Fruit fly (Drosophila melanogaster) whole organism, prepupa: ENCODE results near the gene CG14043.
A peak's percentile ranks its signal among the peaks of the same experiment; 100 is the strongest.

Source experiments
- CG11902 ChIP-seq: fragments of 200-800 bp; sonication (Bioruptor generic); optimal IDR thresholded peaks from 3 replicates; lab custom pipeline; 2016; ENCODE audit warnings: missing biosample characterization, missing genetic modification characterization
- CG15336 ChIP-seq: fragments of 200-800 bp; sonication (Bioruptor generic); IDR thresholded peaks from 2 replicates; pipeline ENCODE4 v1.3.6; 2022; ENCODE audit warnings: missing biosample characterization, missing genetic modification characterization
- CG16779 ChIP-seq: fragments of 200-800 bp; sonication (Bioruptor generic); optimal IDR thresholded peaks from 3 replicates; lab custom pipeline; 2017; ENCODE audit warnings: missing biosample characterization, mild to moderate bottlenecking, missing genetic modification characterization
- CG3032 ChIP-seq: fragments of 200-800 bp; optimal IDR thresholded peaks from 2 replicates; lab custom pipeline; 2019; ENCODE audit warnings: missing biosample characterization, mild to moderate bottlenecking, missing genetic modification characterization, moderate library complexity
- CG31627 ChIP-seq: fragments of 200-800 bp; sonication (Bioruptor generic); optimal IDR thresholded peaks from 3 replicates; lab custom pipeline; 2016; ENCODE audit warnings: missing biosample characterization, missing genetic modification characterization
- CG34406 ChIP-seq: fragments of 200-800 bp; sonication (Bioruptor generic); optimal IDR thresholded peaks from 3 replicates; lab custom pipeline; 2016; ENCODE audit warnings: missing biosample characterization, missing genetic modification characterization
- CG6163 ChIP-seq: fragments of 200-800 bp; sonication (Bioruptor generic); IDR thresholded peaks from 3 replicates; pipeline ENCODE4 v1.3.6; 2022; ENCODE audit warnings: missing biosample characterization, missing genetic modification characterization
- CG6792 ChIP-seq: fragments of 200-800 bp; sonication (Bioruptor generic); optimal IDR thresholded peaks from 3 replicates; lab custom pipeline; 2016; ENCODE audit warnings: missing biosample characterization, missing genetic modification characterization
- CG7368 ChIP-seq: fragments of 200-800 bp; sonication (Bioruptor generic); optimal IDR thresholded peaks from 3 replicates; lab custom pipeline; 2016; ENCODE audit warnings: missing biosample characterization, missing genetic modification characterization
- CG8319 ChIP-seq: fragments of 200-800 bp; sonication (Bioruptor generic); optimal IDR thresholded peaks from 3 replicates; lab custom pipeline; 2016; ENCODE audit warnings: missing biosample characterization, missing genetic modification characterization
- CG8632 ChIP-seq: fragments of 200-800 bp; sonication (Bioruptor generic); optimal IDR thresholded peaks from 3 replicates; lab custom pipeline; 2016; ENCODE audit warnings: missing biosample characterization, missing genetic modification characterization
- Eip75B ChIP-seq: fragments of 200-800 bp; sonication (Bioruptor generic); optimal IDR thresholded peaks from 3 replicates; lab custom pipeline; 2016; ENCODE audit warnings: missing biosample characterization, missing genetic modification characterization
- Eip78C ChIP-seq: fragments of 200-800 bp; sonication (Bioruptor generic); peaks from one replicate; lab custom pipeline; 2016; ENCODE audit warnings: missing biosample characterization, missing genetic modification characterization
- Eip93F ChIP-seq: fragments of 200-800 bp; sonication (Bioruptor generic); optimal IDR thresholded peaks from 2 replicates; lab custom pipeline; 2016; ENCODE audit warnings: missing biosample characterization, mild to moderate bottlenecking, missing genetic modification characterization
- Ets21C ChIP-seq: fragments of 200-800 bp; sonication (Bioruptor generic); optimal IDR thresholded peaks from 3 replicates; lab custom pipeline; 2016; ENCODE audit warnings: missing biosample characterization, missing genetic modification characterization
- Ets96B ChIP-seq: fragments of 200-800 bp; optimal IDR thresholded peaks from 2 replicates; lab custom pipeline; 2019; ENCODE audit warnings: missing biosample characterization, mild to moderate bottlenecking, missing genetic modification characterization, moderate library complexity
- Hr38 ChIP-seq: sonication (Bioruptor generic); optimal IDR thresholded peaks from 2 replicates; lab custom pipeline; 2016; ENCODE audit warnings: missing biosample characterization, missing genetic modification characterization
- Hr39 ChIP-seq: fragments of 200-800 bp; sonication (Bioruptor generic); optimal IDR thresholded peaks from 2 replicates; lab custom pipeline; 2016; ENCODE audit warnings: missing biosample characterization, missing genetic modification characterization
- Hr4 ChIP-seq: fragments of 200-800 bp; sonication (Bioruptor generic); optimal IDR thresholded peaks from 3 replicates; lab custom pipeline; 2016; ENCODE audit warnings: missing biosample characterization, missing genetic modification characterization
- Smox ChIP-seq: fragments of 200-800 bp; sonication (Bioruptor generic); optimal IDR thresholded peaks from 3 replicates; lab custom pipeline; 2016; ENCODE audit warnings: missing biosample characterization, missing genetic modification characterization
- Sox14 ChIP-seq: fragments of 200-800 bp; sonication (Bioruptor generic); optimal IDR thresholded peaks from 3 replicates; lab custom pipeline; 2016; ENCODE audit warnings: missing biosample characterization, missing genetic modification characterization
- Sox15 ChIP-seq: fragments of 200-800 bp; sonication (Bioruptor generic); optimal IDR thresholded peaks from 3 replicates; lab custom pipeline; 2016; ENCODE audit warnings: missing biosample characterization, missing genetic modification characterization
- achi ChIP-seq: fragments of 200-800 bp; sonication (Bioruptor generic); optimal IDR thresholded peaks from 3 replicates; lab custom pipeline; 2016; ENCODE audit warnings: missing biosample characterization, missing genetic modification characterization
- acj6 ChIP-seq: fragments of 200-800 bp; sonication (Bioruptor generic); optimal IDR thresholded peaks from 3 replicates; lab custom pipeline; 2016; ENCODE audit warnings: missing biosample characterization, missing genetic modification characterization
- cyc ChIP-seq: fragments of 200-800 bp; sonication (Bioruptor generic); optimal IDR thresholded peaks from 3 replicates; lab custom pipeline; 2016; ENCODE audit warnings: missing biosample characterization, missing genetic modification characterization
- eg ChIP-seq: fragments of 200-800 bp; sonication (Bioruptor generic); IDR thresholded peaks from 3 replicates; pipeline ENCODE4 v1.3.6; 2022; ENCODE audit warnings: missing biosample characterization, missing genetic modification characterization
- esn ChIP-seq: fragments of 200-800 bp; sonication (Bioruptor generic); optimal IDR thresholded peaks from 2 replicates; lab custom pipeline; 2016; ENCODE audit warnings: missing biosample characterization, mild to moderate bottlenecking, missing genetic modification characterization, moderate library complexity
- fd85E ChIP-seq: fragments of 200-800 bp; sonication (Bioruptor generic); optimal IDR thresholded peaks from 3 replicates; lab custom pipeline; 2016; ENCODE audit warnings: missing biosample characterization, missing genetic modification characterization
- fkh ChIP-seq: fragments of 200-800 bp; sonication (Bioruptor generic); optimal IDR thresholded peaks from 3 replicates; lab custom pipeline; 2017; ENCODE audit warnings: missing biosample characterization, mild to moderate bottlenecking, missing genetic modification characterization, moderate library complexity
- lz ChIP-seq: fragments of 200-800 bp; sonication (Bioruptor generic); optimal IDR thresholded peaks from 3 replicates; lab custom pipeline; 2016; ENCODE audit warnings: missing biosample characterization, missing genetic modification characterization
- net ChIP-seq: fragments of 200-800 bp; sonication (Bioruptor generic); optimal IDR thresholded peaks from 3 replicates; lab custom pipeline; 2016; ENCODE audit warnings: missing biosample characterization, missing genetic modification characterization
- pdm3 ChIP-seq: fragments of 200-800 bp; sonication (Bioruptor generic); optimal IDR thresholded peaks from 3 replicates; lab custom pipeline; 2016; ENCODE audit warnings: missing biosample characterization, missing genetic modification characterization
- spab ChIP-seq: fragments of 200-800 bp; sonication (Bioruptor generic); optimal IDR thresholded peaks from 2 replicates; lab custom pipeline; 2017; ENCODE audit warnings: missing biosample characterization, mild to moderate bottlenecking, missing genetic modification characterization, missing genetic modification reagents
- ss ChIP-seq, 2 experiments: fragments of 200-800 bp; sonication (Bioruptor generic); optimal IDR thresholded peaks; 2 replicates in 1 of 2; 3 replicates in 1 of 2; lab custom pipeline; 2017 to 2018; ENCODE audit warnings: mild to moderate bottlenecking in 2 of 2, missing biosample characterization in 2 of 2, missing genetic modification characterization in 2 of 2, moderate library complexity in 1 of 2
- svp ChIP-seq: fragments of 200-800 bp; sonication (Bioruptor generic); peaks from one replicate; lab custom pipeline; 2016; ENCODE audit warnings: missing biosample characterization, missing genetic modification characterization
- topi ChIP-seq: fragments of 200-800 bp; sonication (Bioruptor generic); optimal IDR thresholded peaks from 3 replicates; lab custom pipeline; 2016; ENCODE audit warnings: missing biosample characterization, missing genetic modification characterization

Gene CG14043

DNA sequence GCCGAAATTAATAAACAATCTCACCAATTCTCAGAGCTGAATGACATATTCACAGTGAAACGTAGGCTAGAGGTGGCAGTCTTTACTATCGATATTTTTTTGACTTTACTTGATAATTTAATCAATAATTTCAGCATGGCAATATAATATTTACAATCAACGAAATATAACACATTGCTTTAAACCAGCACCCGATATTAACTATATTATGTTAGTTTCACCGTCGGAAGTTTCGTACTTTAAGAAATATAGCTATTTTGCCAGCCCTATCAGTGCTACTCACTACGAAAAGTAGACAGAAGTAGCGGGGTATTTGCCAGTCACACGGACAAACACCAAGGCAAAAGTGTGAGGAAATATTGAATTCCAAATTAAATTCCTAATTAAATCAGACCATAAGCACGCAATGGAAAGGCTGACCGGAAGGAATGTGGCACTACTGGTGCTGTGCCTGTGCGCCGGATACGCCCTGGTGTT is 39.3 kb downstream of the CG14043 start, which contains the start of the genes CG31917, Tfb5 and SelT:
CG31917 (minus strand) TSS at position 51 of the 477 bp plus-strand sequence.
Tfb5 (minus strand) TSS at position 51 of the 477 bp plus-strand sequence.
SelT (plus strand) TSS at position 139 of the 477 bp plus-strand sequence.
- TF ChIP-seq achi (GFP tag; lab: Kevin White, UChicago) = peak; percentile 33
- peak; percentile 58 for TF ChIP-seq cyc (GFP tag; lab: Kevin White, UChicago)
- TF ChIP-seq CG8319 (GFP tag; lab: Kevin White, UChicago) = no peak
- peak; percentile 12; the same call in 1 of the 3 replicates for TF ChIP-seq CG6163 (GFP tag; lab: Robert Waterston, UW)
- TF ChIP-seq Eip93F = no peak
- peak; percentile 43 for TF ChIP-seq topi (GFP tag; lab: Kevin White, UChicago)
- TF ChIP-seq Smox = peak; percentile 59
- TF ChIP-seq Sox14 = peak; percentile 50
- TF ChIP-seq Ets21C (GFP tag; lab: Kevin White, UChicago) = peak; percentile 54
- peak; percentile 65 for TF ChIP-seq lz
- TF ChIP-seq Ets96B (tag; lab: Kevin White, UChicago) = peak; percentile 52
- TF ChIP-seq acj6 (GFP tag; lab: Kevin White, UChicago) = peak; percentile 65
- peak; percentile 63; the same call in 2 of the 3 replicates for TF ChIP-seq eg
- peak; percentile 1 for TF ChIP-seq CG11902 (GFP tag; lab: Kevin White, UChicago)
- no peak for TF ChIP-seq Hr4 (GFP tag; lab: Kevin White, UChicago)
- no peak for TF ChIP-seq Eip75B (GFP tag; lab: Kevin White, UChicago)
- no peak for TF ChIP-seq CG8632
- peak; percentile 31 for TF ChIP-seq Sox15 (GFP tag; lab: Kevin White, UChicago)
- TF ChIP-seq CG3032 (tag; lab: Kevin White, UChicago) = peak; percentile 48
- TF ChIP-seq Eip78C (GFP tag; lab: Kevin White, UChicago) = no peak
- TF ChIP-seq CG34406 (GFP tag; lab: Kevin White, UChicago) = peak; percentile 5
- TF ChIP-seq pdm3 = no peak
- peak; percentile 42 for TF ChIP-seq CG6792 (GFP tag; lab: Kevin White, UChicago)
- no peak for TF ChIP-seq ss (GFP tag; optimal IDR thresholded peaks at IDR 0.05; lab: Kevin White, UChicago)
- peak; percentile 73 for TF ChIP-seq esn (GFP tag; lab: Kevin White, UChicago)
- no peak for TF ChIP-seq fd85E (GFP tag; lab: Kevin White, UChicago)
- TF ChIP-seq CG7368 (GFP tag; lab: Kevin White, UChicago) = no peak
- TF ChIP-seq fkh (GFP tag; lab: Kevin White, UChicago) = no peak
- TF ChIP-seq Hr38 (GFP tag; lab: Kevin White, UChicago) = no peak
- TF ChIP-seq spab (GFP tag; lab: Kevin White, UChicago) = no peak
- TF ChIP-seq svp (GFP tag; lab: Kevin White, UChicago) = peak; percentile 86
- TF ChIP-seq Hr39 = peak; percentile 65
- TF ChIP-seq CG31627 (GFP tag; lab: Kevin White, UChicago) = peak; percentile 58

DNA sequence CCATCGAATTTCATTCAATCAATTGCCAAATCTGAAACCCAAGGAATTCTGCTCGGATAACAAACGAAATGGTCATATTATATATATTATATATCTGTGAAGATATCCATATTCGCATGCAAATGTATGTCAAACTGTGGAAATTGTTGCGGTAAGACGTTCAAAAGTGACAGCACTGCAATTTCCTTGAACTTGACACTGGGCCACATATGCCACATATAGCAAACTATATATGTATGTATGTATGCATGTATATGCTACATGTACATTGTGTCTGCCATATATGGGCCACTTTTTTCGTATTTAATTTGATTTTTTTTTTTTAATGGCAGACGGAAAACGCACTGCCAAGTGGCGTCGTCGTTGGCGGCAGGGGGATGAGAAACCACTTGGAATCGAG is 49.0 kb downstream of the CG14043 start:
- TF ChIP-seq net (GFP tag; lab: Kevin White, UChicago) (no peak), Hr39 (no peak), CG16779 (tag; lab: Kevin White, UChicago) (no peak), CG6792 (GFP tag; lab: Kevin White, UChicago) (no peak), Smox (no peak), fd85E (GFP tag; lab: Kevin White, UChicago) (no peak), svp (GFP tag; lab: Kevin White, UChicago) (no peak), lz (no peak)

DNA sequence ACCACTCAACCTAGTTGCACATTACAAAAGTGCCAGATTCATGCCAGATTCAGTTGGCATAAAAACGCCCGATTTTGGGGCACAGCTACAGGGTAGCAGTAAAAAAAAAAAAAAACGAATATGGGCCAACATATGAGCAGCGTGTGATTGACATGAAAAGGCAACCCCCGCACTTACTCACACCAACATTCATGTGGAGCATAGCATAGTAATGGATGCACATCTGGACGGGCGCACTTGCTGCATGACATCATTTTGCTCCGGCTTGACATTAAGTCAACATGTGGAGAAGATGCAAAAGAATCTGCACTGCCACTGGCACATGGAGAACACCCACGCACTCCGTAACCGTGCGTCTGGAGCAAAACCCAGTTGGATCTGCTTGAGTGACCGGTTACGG is 51.1 kb downstream of the CG14043 start:
- TF ChIP-seq CG15336 (GFP tag; lab: Robert Waterston, UW) (no peak), svp (GFP tag; lab: Kevin White, UChicago) (peak; percentile 22)
